Worm (Caenorhabditis elegans) whole organism, L1 larva: ENCODE data around the gene rps-5.
A peak's percentile ranks its signal among the peaks of the same experiment; 100 is the strongest.

Experiments
- C04F5.9 ChIP-seq: sonication (generic microtip); optimal IDR thresholded peaks from 2 replicates; lab custom pipeline; 2016; ENCODE audit warnings: missing genetic modification characterization, missing compliant biosample characterization
- C16A3.4 ChIP-seq: fragments of 150-350 bp; optimal IDR thresholded peaks from 2 replicates; lab custom pipeline; 2014; ENCODE audit warnings: missing biosample characterization, missing genetic modification characterization
- C34B4.2 ChIP-seq: sonication (generic microtip); optimal IDR thresholded peaks from 2 replicates; lab custom pipeline; 2017; ENCODE audit warnings: mild to moderate bottlenecking, missing genetic modification characterization, missing compliant biosample characterization
- aly-2 ChIP-seq: fragments of 150-350 bp; optimal IDR thresholded peaks from 2 replicates; lab custom pipeline; 2014; ENCODE audit warnings: missing biosample characterization, missing genetic modification characterization
- blmp-1 ChIP-seq: fragments of 150-350 bp; optimal IDR thresholded peaks from 2 replicates; lab custom pipeline; 2014; ENCODE audit warnings: missing biosample characterization, missing genetic modification characterization
- ceh-63 ChIP-seq: fragments of 200-800 bp; sonication (Bioruptor generic); optimal IDR thresholded peaks from 2 replicates; lab custom pipeline; 2018; ENCODE audit warnings: mild to moderate bottlenecking, missing genetic modification characterization, missing compliant biosample characterization
- ceh-82 ChIP-seq, 3 experiments: fragments of 150-350 bp in 1 of 3; sonication (generic microtip) in 2 of 3; optimal IDR thresholded peaks; 2 replicates each; lab custom pipeline; 2014 to 2017; ENCODE audit warnings: missing biosample characterization in 3 of 3, missing genetic modification characterization in 3 of 3
- ceh-88 ChIP-seq: fragments of 200-800 bp; sonication (Bioruptor generic); IDR thresholded peaks from 2 replicates; pipeline ENCODE4 v1.3.6; 2022; ENCODE audit warnings: missing genetic modification characterization, missing compliant biosample characterization
- ceh-90 ChIP-seq: sonication (generic microtip); optimal IDR thresholded peaks from 2 replicates; lab custom pipeline; 2016; ENCODE audit warnings: missing genetic modification characterization, missing compliant biosample characterization
- dpl-1 ChIP-seq, 3 experiments: fragments of 150-350 bp in 2 of 3; sonication (generic microtip) in 1 of 3; optimal IDR thresholded peaks; 2 replicates each; lab custom pipeline; 2014 to 2017; ENCODE audit warnings: missing biosample characterization in 3 of 3, missing genetic modification characterization in 3 of 3, missing genetic modification reagents in 3 of 3
- dsc-1 ChIP-seq: sonication (generic microtip); optimal IDR thresholded peaks from 2 replicates; lab custom pipeline; 2016; ENCODE audit warnings: mild to moderate bottlenecking, missing genetic modification characterization, missing compliant biosample characterization
- efl-1 ChIP-seq, 4 experiments: fragments of 150-350 bp; optimal IDR thresholded peaks in 3 of 4; peaks in 1 of 4; 1 replicate in 1 of 4; 2 replicates in 3 of 4; lab custom pipeline; 2014; ENCODE audit warnings: missing biosample characterization in 2 of 4, missing genetic modification characterization in 2 of 4, missing genetic modification reagents in 2 of 4
- elt-3 ChIP-seq, 6 experiments: fragments of 150-350 bp in 1 of 6; sonication (generic microtip); optimal IDR thresholded peaks; 2 replicates each; lab custom pipeline; 2017 to 2018; ENCODE audit warnings: missing biosample characterization in 6 of 6, missing genetic modification characterization in 6 of 6, inconsistent platforms in 1 of 6
- ets-5 ChIP-seq: fragments of 200-800 bp; sonication (Bioruptor generic); IDR thresholded peaks from 2 replicates; pipeline ENCODE4 v1.3.6; 2022; ENCODE audit warnings: missing genetic modification characterization, missing compliant biosample characterization
- fkh-10 ChIP-seq: sonication (generic microtip); optimal IDR thresholded peaks from 2 replicates; lab custom pipeline; 2017; ENCODE audit warnings: missing biosample characterization, missing genetic modification reagents, missing genetic modification characterization
- fos-1 ChIP-seq: fragments of 150-350 bp; optimal IDR thresholded peaks from 2 replicates; lab custom pipeline; 2014; ENCODE audit warnings: missing biosample characterization, missing genetic modification characterization
- irx-1 ChIP-seq: sonication (generic microtip); optimal IDR thresholded peaks from 2 replicates; lab custom pipeline; 2016; ENCODE audit warnings: missing genetic modification characterization, missing compliant biosample characterization
- isw-1 ChIP-seq: fragments of 200-800 bp; sonication (Bioruptor generic); IDR thresholded peaks from 2 replicates; pipeline ENCODE4 v1.3.6; 2022; ENCODE audit warnings: missing genetic modification characterization, missing compliant biosample characterization
- lin-14 ChIP-seq: fragments of 200-800 bp; sonication (Bioruptor generic); optimal IDR thresholded peaks from 2 replicates; lab custom pipeline; 2018; ENCODE audit warnings: mild to moderate bottlenecking, missing genetic modification characterization, moderate library complexity, missing compliant biosample characterization
- lin-15B ChIP-seq: fragments of 150-350 bp; sonication (generic microtip); optimal IDR thresholded peaks from 3 replicates; lab custom pipeline; 2014; ENCODE audit warnings: missing biosample characterization, missing genetic modification characterization
- lin-35 ChIP-seq, 2 experiments: fragments of 150-350 bp; optimal IDR thresholded peaks; 2 replicates each; lab custom pipeline; 2014; ENCODE audit warnings: missing biosample characterization in 2 of 2, missing genetic modification characterization in 2 of 2, missing genetic modification reagents in 2 of 2
- lin-39 ChIP-seq: fragments of 150-350 bp; optimal IDR thresholded peaks from 2 replicates; lab custom pipeline; 2014; ENCODE audit warnings: missing biosample characterization, missing genetic modification reagents, missing genetic modification characterization
- mab-9 ChIP-seq: fragments of 200-800 bp; sonication (Bioruptor generic); IDR thresholded peaks from 2 replicates; pipeline ENCODE4 v1.3.6; 2022; ENCODE audit warnings: missing genetic modification reagents, missing genetic modification characterization, missing compliant biosample characterization
- mdl-1 ChIP-seq, 2 experiments: fragments of 150-350 bp; optimal IDR thresholded peaks; 2 replicates each; lab custom pipeline; 2014 to 2017; ENCODE audit warnings: missing biosample characterization in 2 of 2, missing genetic modification characterization in 2 of 2, inconsistent platforms in 1 of 2
- nhr-12 ChIP-seq: sonication (generic microtip); optimal IDR thresholded peaks from 2 replicates; lab custom pipeline; 2017; ENCODE audit warnings: missing biosample characterization, missing genetic modification characterization
- nhr-19 ChIP-seq: fragments of 200-800 bp; sonication (Bioruptor generic); conservative IDR thresholded peaks from 2 replicates; pipeline ENCODE4 v1.3.6; 2022; ENCODE audit warnings: missing genetic modification characterization, missing compliant biosample characterization
- nhr-237 ChIP-seq: fragments of 150-350 bp; optimal IDR thresholded peaks from 2 replicates; lab custom pipeline; 2014; ENCODE audit warnings: missing biosample characterization, missing genetic modification characterization
- nhr-28 ChIP-seq: fragments of 150-350 bp; optimal IDR thresholded peaks from 2 replicates; lab custom pipeline; 2014; ENCODE audit warnings: missing biosample characterization, missing genetic modification characterization
- nhr-47 ChIP-seq: sonication (generic microtip); optimal IDR thresholded peaks from 2 replicates; lab custom pipeline; 2016; ENCODE audit warnings: mild to moderate bottlenecking, missing genetic modification characterization, moderate library complexity, missing compliant biosample characterization
- nhr-71 ChIP-seq: sonication (generic microtip); optimal IDR thresholded peaks from 2 replicates; lab custom pipeline; 2016; ENCODE audit warnings: mild to moderate bottlenecking, missing genetic modification characterization, moderate library complexity, missing compliant biosample characterization
- nhr-77 ChIP-seq: fragments of 150-350 bp; optimal IDR thresholded peaks from 2 replicates; lab custom pipeline; 2014; ENCODE audit warnings: missing biosample characterization, missing genetic modification characterization
- nhr-85 ChIP-seq: sonication (generic microtip); peaks from one replicate; lab custom pipeline; 2016; ENCODE audit warnings: missing genetic modification characterization, inconsistent platforms, missing compliant biosample characterization
- nhr-90 ChIP-seq: sonication (generic microtip); optimal IDR thresholded peaks from 2 replicates; lab custom pipeline; 2016; ENCODE audit warnings: mild to moderate bottlenecking, missing genetic modification characterization, missing compliant biosample characterization; ENCODE audit not compliant: poor library complexity
- pqm-1 ChIP-seq: sonication (generic microtip); optimal IDR thresholded peaks from 3 replicates; lab custom pipeline; 2017; ENCODE audit warnings: missing biosample characterization, missing genetic modification characterization
- rnt-1 ChIP-seq: sonication (generic microtip); optimal IDR thresholded peaks from 2 replicates; lab custom pipeline; 2016; ENCODE audit warnings: mild to moderate bottlenecking, missing genetic modification characterization, moderate library complexity, missing compliant biosample characterization
- sox-4 ChIP-seq: sonication (generic microtip); optimal IDR thresholded peaks from 2 replicates; lab custom pipeline; 2016; ENCODE audit warnings: missing genetic modification characterization, missing compliant biosample characterization
- sptf-1 ChIP-seq: fragments of 150-350 bp; optimal IDR thresholded peaks from 2 replicates; lab custom pipeline; 2014; ENCODE audit warnings: missing biosample characterization, missing genetic modification characterization
- unc-130 ChIP-seq: fragments of 150-350 bp; optimal IDR thresholded peaks from 2 replicates; lab custom pipeline; 2017; ENCODE audit warnings: missing biosample characterization, missing genetic modification characterization, inconsistent platforms
- unc-30 ChIP-seq: sonication (generic microtip); optimal IDR thresholded peaks from 2 replicates; lab custom pipeline; 2017; ENCODE audit warnings: missing biosample characterization, missing genetic modification characterization
- unc-62 ChIP-seq: fragments of 150-350 bp; optimal IDR thresholded peaks from 2 replicates; lab custom pipeline; 2014; ENCODE audit warnings: missing biosample characterization, missing genetic modification reagents, missing genetic modification characterization
- xbp-1 ChIP-seq: sonication (generic microtip); optimal IDR thresholded peaks from 2 replicates; lab custom pipeline; 2016; ENCODE audit warnings: missing genetic modification characterization, missing compliant biosample characterization
- zag-1 ChIP-seq: fragments of 150-350 bp; optimal IDR thresholded peaks from 2 replicates; lab custom pipeline; 2014; ENCODE audit warnings: missing biosample characterization, missing genetic modification characterization
- zip-4 ChIP-seq: fragments of 200-800 bp; sonication (Bioruptor generic); optimal IDR thresholded peaks from 2 replicates; lab custom pipeline; 2018; ENCODE audit warnings: mild to moderate bottlenecking, missing genetic modification characterization, moderate library complexity, missing compliant biosample characterization
- ztf-11 ChIP-seq, 2 experiments: sonication (generic microtip); optimal IDR thresholded peaks; 2 replicates each; lab custom pipeline; 2016 to 2017; ENCODE audit warnings: missing genetic modification characterization in 2 of 2, missing biosample characterization in 1 of 2, missing compliant biosample characterization in 1 of 2

The rps-5 gene

DNA sequence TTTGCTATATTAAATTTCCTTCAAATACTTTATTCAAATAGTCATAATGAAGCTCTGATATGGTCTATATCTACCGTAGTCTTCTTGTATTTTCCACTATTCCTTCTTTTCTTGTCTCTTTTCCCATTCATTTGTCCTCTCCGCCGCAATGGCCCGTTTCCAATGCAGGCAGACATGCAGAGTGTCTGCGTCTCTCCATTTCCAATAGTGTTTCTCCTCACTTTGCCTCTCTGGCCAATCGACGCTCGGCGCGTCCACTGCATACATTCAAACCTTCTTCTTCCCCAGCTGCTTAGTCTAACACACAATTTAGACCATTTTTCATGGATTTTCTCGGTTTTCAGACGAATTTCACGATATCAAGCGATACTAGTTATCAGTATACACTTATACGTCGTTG, 14.4 kb upstream of the rps-5 start (continued):
- TF ChIP-seq sox-4 (no peak), blmp-1 (tag; lab: Kevin White, UChicago) (no peak), unc-62 (GFP tag; lab: Kevin White, UChicago) (no peak), elt-3 (tag; optimal IDR thresholded peaks at IDR 0.05; lab: Kevin White, UChicago) (no peak), irx-1 (tag; lab: Kevin White, UChicago) (no peak), nhr-47 (peak; percentile 38), efl-1 (optimal IDR thresholded peaks at IDR 0.05; lab: Kevin White, UChicago) (peak; percentile 55 to 69), efl-1 (GFP tag; optimal IDR thresholded peaks at IDR 0.05 in 1 of 2; lab: Kevin White, UChicago) (peak in 1 of 2 experiments; percentile 92), C04F5.9 (tag; lab: Kevin White, UChicago) (no peak), ztf-11 (tag; optimal IDR thresholded peaks at IDR 0.05; lab: Kevin White, UChicago) (peak in 1 of 2 experiments; percentile 12), nhr-71 (tag; lab: Kevin White, UChicago) (peak; percentile 61), C16A3.4 (no peak), lin-35 (GFP tag; optimal IDR thresholded peaks at IDR 0.05; lab: Kevin White, UChicago) (peak in 1 of 2 experiments; percentile 26), aly-2 (tag; lab: Kevin White, UChicago) (no peak), ceh-82 (tag; optimal IDR thresholded peaks at IDR 0.05; lab: Kevin White, UChicago) (peak in 1 of 3 experiments; percentile 43), nhr-85 (tag; lab: Kevin White, UChicago) (no peak), C34B4.2 (no peak), nhr-28 (tag; lab: Kevin White, UChicago) (no peak), mdl-1 (tag; optimal IDR thresholded peaks at IDR 0.05; lab: Kevin White, UChicago) (peak in 1 of 2 experiments; percentile 5), fkh-10 (GFP tag; lab: Kevin White, UChicago) (no peak), mab-9 (GFP tag; lab: Robert Waterston, UW) (no peak), nhr-90 (no peak), zag-1 (tag; lab: Kevin White, UChicago) (no peak), ets-5 (GFP tag; lab: Robert Waterston, UW) (no peak), pqm-1 (tag; lab: Kevin White, UChicago) (no peak), lin-15B (tag; lab: Kevin White, UChicago) (peak; percentile 33), zip-4 (GFP tag; lab: Kevin White, UChicago) (no peak), dpl-1 (GFP tag; optimal IDR thresholded peaks at IDR 0.05; lab: Kevin White, UChicago) (peak in 2 of 3 experiments; percentile 8 to 39), nhr-12 (tag; lab: Kevin White, UChicago) (no peak), ceh-88 (no peak), lin-39 (tag; lab: Kevin White, UChicago) (no peak), ceh-63 (GFP tag; lab: Kevin White, UChicago) (no peak), isw-1 (GFP tag; lab: Robert Waterston, UW) (no peak), ceh-90 (tag; lab: Kevin White, UChicago) (no peak), sptf-1 (tag; lab: Kevin White, UChicago) (no peak), rnt-1 (tag; lab: Kevin White, UChicago) (peak; percentile 64), fos-1 (tag; lab: Kevin White, UChicago) (no peak), unc-130 (tag; lab: Kevin White, UChicago) (no peak), nhr-77 (tag; lab: Kevin White, UChicago) (no peak), unc-30 (tag; lab: Kevin White, UChicago) (no peak), nhr-19 (GFP tag; lab: Robert Waterston, UW) (peak; percentile 58; the same call in 1 of the 2 replicates), nhr-237 (tag; lab: Kevin White, UChicago) (no peak), lin-14 (GFP tag; lab: Kevin White, UChicago) (peak; percentile 52), dsc-1 (tag; lab: Kevin White, UChicago) (peak; percentile 41), xbp-1 (tag; lab: Kevin White, UChicago) (peak; percentile 96)
- TF ChIP-seq, all 84 proteins: peak for 26
